Worm (Caenorhabditis elegans) whole organism, L2 larva: Measurements from ENCODE around the gene dot-1.3.
"Not testable (repeated sequence)": the region's sequence is repeated elsewhere in the genome, so short reads cannot be mapped to it uniquely, and the experiment has no call there.

ENCODE experiments used
- R02D3.7 ChIP-seq: fragments of 150-350 bp; optimal IDR thresholded peaks from 2 replicates; lab custom pipeline; 2014; ENCODE audit warnings: missing biosample characterization, missing genetic modification characterization
- Y55F3AM.14 ChIP-seq: fragments of 200-800 bp; sonication (Bioruptor generic); optimal IDR thresholded peaks from 2 replicates; lab custom pipeline; 2018; ENCODE audit warnings: mild to moderate bottlenecking, missing genetic modification characterization, missing compliant biosample characterization
- ZK546.5 ChIP-seq: sonication (generic microtip); optimal IDR thresholded peaks from 2 replicates; lab custom pipeline; 2017; ENCODE audit warnings: missing biosample characterization, missing genetic modification characterization
- alr-1 ChIP-seq: fragments of 150-350 bp; optimal IDR thresholded peaks from 2 replicates; lab custom pipeline; 2014; ENCODE audit warnings: missing biosample characterization, missing genetic modification characterization
- aly-2 ChIP-seq: fragments of 150-350 bp; optimal IDR thresholded peaks from 2 replicates; lab custom pipeline; 2014; ENCODE audit warnings: missing biosample characterization, missing genetic modification characterization
- ama-1 ChIP-seq: fragments of 150-350 bp; optimal IDR thresholded peaks from 2 replicates; lab custom pipeline; 2018; ENCODE audit warnings: inconsistent platforms
- ceh-16 ChIP-seq: fragments of 150-350 bp; optimal IDR thresholded peaks from 2 replicates; lab custom pipeline; 2014; ENCODE audit warnings: missing biosample characterization, missing genetic modification characterization
- ceh-82 ChIP-seq: fragments of 150-350 bp; optimal IDR thresholded peaks from 2 replicates; lab custom pipeline; 2014; ENCODE audit warnings: missing biosample characterization, missing genetic modification characterization
- crh-2 ChIP-seq: sonication (generic microtip); optimal IDR thresholded peaks from 2 replicates; lab custom pipeline; 2017; ENCODE audit warnings: missing biosample characterization, missing genetic modification characterization
- dmd-4 ChIP-seq: sonication (generic microtip); optimal IDR thresholded peaks from 2 replicates; lab custom pipeline; 2017; ENCODE audit warnings: missing biosample characterization, missing genetic modification characterization
- fos-1 ChIP-seq: fragments of 150-350 bp; optimal IDR thresholded peaks from 2 replicates; lab custom pipeline; 2014; ENCODE audit warnings: missing biosample characterization, missing genetic modification characterization
- lin-11 ChIP-seq: fragments of 150-350 bp; sonication (generic microtip); optimal IDR thresholded peaks from 2 replicates; lab custom pipeline; 2014; ENCODE audit warnings: missing biosample characterization, missing genetic modification characterization, inconsistent platforms, mixed read lengths
- lin-39 ChIP-seq: fragments of 150-350 bp; optimal IDR thresholded peaks from 2 replicates; lab custom pipeline; 2014; ENCODE audit warnings: missing biosample characterization, missing genetic modification reagents, missing genetic modification characterization
- lsy-2 ChIP-seq, 2 experiments: fragments of 150-350 bp in 1 of 2; sonication (generic microtip) in 1 of 2; optimal IDR thresholded peaks; 2 replicates each; lab custom pipeline; 2014 to 2017; ENCODE audit warnings: missing biosample characterization in 2 of 2, missing genetic modification characterization in 2 of 2
- mbf-1 ChIP-seq: sonication (generic microtip); optimal IDR thresholded peaks from 2 replicates; lab custom pipeline; 2017; ENCODE audit warnings: missing biosample characterization, missing genetic modification characterization
- nhr-10 ChIP-seq: sonication (generic microtip); optimal IDR thresholded peaks from 2 replicates; lab custom pipeline; 2017; ENCODE audit warnings: missing biosample characterization, missing genetic modification characterization
- nhr-11 ChIP-seq: fragments of 150-350 bp; optimal IDR thresholded peaks from 2 replicates; lab custom pipeline; 2014; ENCODE audit warnings: missing biosample characterization, missing genetic modification characterization
- nhr-12 ChIP-seq: fragments of 150-350 bp; optimal IDR thresholded peaks from 2 replicates; lab custom pipeline; 2014; ENCODE audit warnings: missing biosample characterization, missing genetic modification characterization
- nhr-129 ChIP-seq: fragments of 150-350 bp; optimal IDR thresholded peaks from 2 replicates; lab custom pipeline; 2014; ENCODE audit warnings: missing biosample characterization, missing genetic modification characterization
- nhr-23 ChIP-seq: fragments of 150-350 bp; optimal IDR thresholded peaks from 2 replicates; lab custom pipeline; 2014; ENCODE audit warnings: missing biosample characterization, missing genetic modification reagents, missing genetic modification characterization
- nhr-237 ChIP-seq: fragments of 150-350 bp; optimal IDR thresholded peaks from 2 replicates; lab custom pipeline; 2014; ENCODE audit warnings: missing biosample characterization, missing genetic modification characterization
- nhr-25 ChIP-seq: fragments of 150-350 bp; sonication (generic microtip); optimal IDR thresholded peaks from 3 replicates; lab custom pipeline; 2014; ENCODE audit warnings: missing biosample characterization, missing genetic modification characterization
- nhr-6 ChIP-seq: fragments of 150-350 bp; optimal IDR thresholded peaks from 2 replicates; lab custom pipeline; 2014; ENCODE audit warnings: missing biosample characterization, missing genetic modification characterization
- sem-4 ChIP-seq: fragments of 150-350 bp; optimal IDR thresholded peaks from 2 replicates; lab custom pipeline; 2014; ENCODE audit warnings: missing biosample characterization, missing genetic modification reagents, missing genetic modification characterization
- skn-1 ChIP-seq: sonication (generic microtip); optimal IDR thresholded peaks from 2 replicates; lab custom pipeline; 2017; ENCODE audit warnings: missing biosample characterization, missing genetic modification characterization
- sma-3 ChIP-seq: sonication (generic microtip); optimal IDR thresholded peaks from 2 replicates; lab custom pipeline; 2016; ENCODE audit warnings: missing genetic modification reagents, missing genetic modification characterization, missing compliant biosample characterization
- sma-9 ChIP-seq, 2 experiments: fragments of 150-350 bp in 1 of 2; sonication (generic microtip) in 1 of 2; optimal IDR thresholded peaks; 2 replicates each; lab custom pipeline; 2014 to 2016; ENCODE audit warnings: missing genetic modification characterization in 2 of 2, mild to moderate bottlenecking in 1 of 2, missing biosample characterization in 1 of 2, missing compliant biosample characterization in 1 of 2, missing genetic modification reagents in 1 of 2, moderate library complexity in 1 of 2
- unc-39 ChIP-seq: fragments of 150-350 bp; optimal IDR thresholded peaks from 2 replicates; lab custom pipeline; 2014; ENCODE audit warnings: missing biosample characterization, missing genetic modification characterization
- unc-55 ChIP-seq: fragments of 150-350 bp; sonication (generic microtip); optimal IDR thresholded peaks from 3 replicates; lab custom pipeline; 2014; ENCODE audit warnings: missing biosample characterization, missing genetic modification reagents, missing genetic modification characterization
- zag-1 ChIP-seq: fragments of 150-350 bp; optimal IDR thresholded peaks from 2 replicates; lab custom pipeline; 2014; ENCODE audit warnings: missing biosample characterization, missing genetic modification characterization
- ztf-1 ChIP-seq: fragments of 200-800 bp; sonication (Bioruptor generic); conservative IDR thresholded peaks from 2 replicates; pipeline ENCODE4 v1.3.6; 2022; ENCODE audit warnings: missing genetic modification characterization, missing compliant biosample characterization
- ztf-11 ChIP-seq: sonication (generic microtip); optimal IDR thresholded peaks from 2 replicates; lab custom pipeline; 2017; ENCODE audit warnings: missing biosample characterization, missing genetic modification characterization
- ztf-4 ChIP-seq: fragments of 150-350 bp; optimal IDR thresholded peaks from 2 replicates; lab custom pipeline; 2014; ENCODE audit warnings: missing biosample characterization, missing genetic modification characterization

Gene dot-1.3

DNA sequence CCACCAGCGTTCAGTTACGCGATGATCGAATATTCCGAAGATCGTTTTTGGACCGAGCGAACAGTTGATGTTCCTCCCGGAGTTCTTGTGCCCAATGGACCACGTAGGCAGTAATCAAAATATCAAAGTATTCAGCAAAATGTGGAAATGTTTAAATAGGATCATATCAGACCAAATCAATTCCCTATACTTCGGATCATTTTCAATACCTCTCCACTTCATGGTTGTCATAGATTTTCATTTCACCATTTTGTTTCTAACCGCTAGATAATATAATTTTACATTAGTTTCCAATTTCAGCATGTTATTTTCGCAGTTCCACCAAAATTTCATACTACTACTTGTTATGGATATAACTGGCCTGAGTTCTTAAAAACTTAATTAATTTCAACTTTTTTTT, 14.9 kb upstream of the dot-1.3 start:
- TF ChIP-seq zag-1 (no peak), lin-39 (no peak)

DNA sequence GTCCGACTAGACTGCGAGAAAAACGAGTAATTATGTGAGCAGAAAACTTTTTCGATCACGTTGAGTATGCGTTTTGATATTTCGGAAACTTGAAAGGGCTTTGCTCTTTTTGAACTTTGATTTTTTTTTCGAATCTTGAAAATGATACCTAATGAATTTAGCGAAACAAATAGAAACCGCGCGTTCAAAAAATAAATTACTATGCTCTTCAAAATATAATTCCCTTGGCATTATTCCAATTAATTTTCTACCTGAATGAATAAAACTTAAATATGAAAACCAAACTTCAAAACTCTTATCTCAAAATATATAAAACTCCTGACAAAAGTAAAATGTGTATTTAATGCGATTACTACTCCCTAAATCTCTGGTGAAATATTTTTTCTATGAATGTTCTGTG, 12.6 kb upstream of the dot-1.3 start, which contains the start of gene xtr-2:
Gene xtr-2 (plus strand): TSS at position 301 of the 400 bp plus-strand sequence.
- no peak for TF ChIP-seq ztf-11 (tag; lab: Kevin White, UChicago)
- no peak for TF ChIP-seq aly-2 (tag; lab: Kevin White, UChicago)
- TF ChIP-seq crh-2 (tag; lab: Kevin White, UChicago): no peak
- TF ChIP-seq unc-55 (GFP tag; lab: Kevin White, UChicago): no peak
- no peak for TF ChIP-seq ceh-16 (tag; lab: Kevin White, UChicago)
- no peak for TF ChIP-seq sma-3 (GFP tag; lab: Kevin White, UChicago)
- TF ChIP-seq nhr-10 (tag; lab: Kevin White, UChicago): no peak
- no peak for TF ChIP-seq lin-11 (tag; lab: Kevin White, UChicago)
- TF ChIP-seq ZK546.5 (tag; lab: Kevin White, UChicago): no peak
- TF ChIP-seq nhr-129 (tag; lab: Kevin White, UChicago): no peak
- no peak for TF ChIP-seq nhr-12 (tag; lab: Kevin White, UChicago)
- TF ChIP-seq ztf-1 (GFP tag; lab: Robert Waterston, UW): no peak
- TF ChIP-seq Y55F3AM.14 (GFP tag; lab: Kevin White, UChicago): no peak

DNA sequence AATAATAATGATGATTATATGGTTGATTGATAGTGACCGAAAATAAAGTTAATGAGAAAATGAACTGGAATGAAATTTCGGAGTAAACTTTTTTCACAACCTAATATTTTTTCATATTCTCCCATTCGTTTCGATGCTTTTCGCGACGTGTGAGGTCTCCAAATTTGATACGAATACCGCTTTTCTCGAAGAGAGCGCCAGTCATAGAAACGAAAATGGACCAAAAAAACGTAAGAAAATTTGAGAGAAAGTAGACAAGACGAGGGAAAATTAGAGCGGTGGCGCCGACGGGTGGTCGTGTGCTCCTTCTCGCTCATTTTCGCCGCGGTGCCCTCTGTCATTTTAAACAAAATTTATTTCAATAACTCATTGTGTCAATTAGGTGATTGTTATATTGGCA, 11.7 kb upstream of the dot-1.3 start:
- TF ChIP-seq R02D3.7 (tag; lab: Kevin White, UChicago) (no peak), ZK546.5 (tag; lab: Kevin White, UChicago) (no peak), ztf-11 (tag; lab: Kevin White, UChicago) (no peak), lsy-2 (tag; optimal IDR thresholded peaks at IDR 0.05; lab: Kevin White, UChicago) (no peak), nhr-12 (tag; lab: Kevin White, UChicago) (no peak), alr-1 (tag; lab: Kevin White, UChicago) (no peak)

- TF ChIP-seq unc-39 (tag; lab: Kevin White, UChicago) (no peak), aly-2 (tag; lab: Kevin White, UChicago) (no peak), ama-1 (lab: Kevin White, UChicago) (no peak)
Observed at ce11 chrX:12313779-12314178, 11.1 kb upstream of the dot-1.3 start.

DNA sequence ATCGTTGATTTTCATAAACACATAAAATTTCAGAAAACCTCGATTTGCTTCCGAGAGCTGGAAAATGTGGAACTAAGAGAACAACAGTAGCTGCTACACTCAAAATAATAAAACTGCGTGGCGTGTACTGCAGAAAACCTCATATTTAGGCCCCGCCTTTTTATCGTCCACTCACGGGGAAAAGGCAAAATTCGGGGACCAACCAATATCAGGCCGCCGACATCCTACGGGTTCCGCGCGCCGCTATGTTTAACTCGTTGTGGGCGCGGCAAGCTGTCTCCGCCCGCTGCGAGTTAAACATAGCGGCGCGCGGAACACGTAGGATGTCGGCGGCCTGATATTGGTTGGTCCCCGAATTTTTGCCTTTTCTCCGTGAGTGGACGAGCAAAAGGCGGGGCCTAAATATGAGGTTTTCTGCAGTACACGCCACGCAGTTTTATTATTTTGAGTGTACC, 5.4 kb upstream of the dot-1.3 start, which contains the start of gene F17A2.16:
Gene F17A2.16 (plus strand): TSS at position 405 of the 455 bp plus-strand sequence.
- not testable (repeated sequence) for TF ChIP-seq nhr-6 (tag; lab: Kevin White, UChicago); crh-2 (tag; lab: Kevin White, UChicago); unc-55 (GFP tag; lab: Kevin White, UChicago)

ce11 chrX:12306565-12306964, 3.9 kb upstream of the dot-1.3 start, which contains the start of gene phf-32:
Gene phf-32, plus strand, starts transcription at chrX:12306865.
- no peak for TF ChIP-seq nhr-25
- TF ChIP-seq ztf-4 (tag; lab: Kevin White, UChicago): no peak
- TF ChIP-seq mbf-1: no peak

DNA sequence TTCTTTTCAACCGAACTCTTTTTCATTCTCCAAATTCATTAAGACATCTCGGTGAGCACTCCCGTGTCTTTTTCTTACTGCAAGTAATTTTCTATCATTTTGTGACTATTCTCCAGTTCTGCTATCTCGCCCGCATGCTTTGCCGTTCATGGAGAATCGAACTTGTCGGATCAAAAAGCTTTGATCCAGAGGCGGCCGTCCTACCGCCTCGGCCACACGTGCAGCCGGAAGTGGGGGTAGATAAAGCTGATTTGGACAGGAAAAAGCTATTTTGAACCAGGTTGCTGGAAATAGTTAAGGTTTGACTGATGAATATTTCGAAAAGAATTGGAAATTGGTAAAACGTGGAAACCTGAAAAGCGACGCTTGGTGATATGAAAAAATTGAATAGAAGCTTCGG, 1.6 kb upstream of the dot-1.3 start:
- TF ChIP-seq lin-39: no peak
- no peak for TF ChIP-seq sem-4 (tag; lab: Kevin White, UChicago)
- TF ChIP-seq dmd-4 (tag; lab: Kevin White, UChicago): no peak
- TF ChIP-seq Y55F3AM.14 (GFP tag; lab: Kevin White, UChicago): no peak
- TF ChIP-seq nhr-23 (tag; lab: Kevin White, UChicago): no peak
- TF ChIP-seq skn-1 (tag; lab: Kevin White, UChicago): no peak
- TF ChIP-seq fos-1 (tag; lab: Kevin White, UChicago): no peak
- TF ChIP-seq nhr-11: no peak
- no peak for TF ChIP-seq ZK546.5 (tag; lab: Kevin White, UChicago)
- no peak for TF ChIP-seq ceh-82 (tag; lab: Kevin White, UChicago)
- TF ChIP-seq sma-9 (GFP tag; optimal IDR thresholded peaks at IDR 0.05; lab: Kevin White, UChicago): no peak
- no peak for TF ChIP-seq sma-9 (tag; optimal IDR thresholded peaks at IDR 0.05; lab: Kevin White, UChicago)
- TF ChIP-seq nhr-237 (tag; lab: Kevin White, UChicago): no peak
- no peak for TF ChIP-seq zag-1
- no peak for TF ChIP-seq nhr-6 (tag; lab: Kevin White, UChicago)
- TF ChIP-seq, all 48 proteins: peak for 0
